Fruit fly (Drosophila melanogaster): Measurements from ENCODE around the gene Lectin-galC1.
A peak's percentile ranks its signal among the peaks of the same experiment; 100 is the strongest.

The Lectin-galC1 gene

DNA sequence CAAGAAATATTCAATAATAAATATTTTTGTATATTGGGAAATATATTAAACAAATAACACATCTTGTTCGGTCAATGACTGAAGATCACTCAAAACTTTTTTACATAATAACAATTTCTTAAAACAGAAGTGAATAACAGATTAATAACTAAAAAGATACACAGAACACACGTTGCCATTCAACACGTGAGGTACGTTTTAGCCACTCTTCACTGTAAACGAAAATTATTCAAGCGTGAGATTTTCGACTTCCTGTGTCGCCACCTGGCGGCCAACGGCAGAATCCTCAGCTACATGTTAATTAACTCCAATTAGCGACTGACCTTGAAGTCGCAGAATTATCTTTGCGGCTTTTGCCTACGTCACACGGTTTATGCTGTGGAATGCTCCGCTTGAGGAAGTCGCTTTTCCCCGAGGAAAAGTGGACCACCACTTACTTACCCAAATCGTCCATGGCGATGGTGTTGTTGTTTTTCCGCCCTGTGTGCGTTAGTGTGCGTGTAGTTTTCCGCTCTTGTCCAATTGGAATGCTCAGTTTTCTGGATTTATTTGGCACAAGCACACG is 8.6 kb downstream of the Lectin-galC1 start (continued):
- TF ChIP-seq grau (tag; optimal IDR thresholded peaks at IDR 0.05) (peak; percentile 97), unpg (GFP tag; optimal IDR thresholded peaks at IDR 0.05) (peak; percentile 78), Hr39 (optimal IDR thresholded peaks at IDR 0.05) (no peak), CG7372 (GFP tag; IDR thresholded peaks at IDR 0.05) (peak; percentile 30; the same call in 1 of the 2 replicates), twi (tag; optimal IDR thresholded peaks at IDR 0.05) (peak; percentile 45), repo (GFP tag; optimal IDR thresholded peaks at IDR 0.05) (peak; percentile 47), corto (GFP tag; optimal IDR thresholded peaks at IDR 0.05) (peak; percentile 11), gce (GFP tag; IDR thresholded peaks at IDR 0.05) (0 out of 3 replicates have a peak, but pooled peaks have one; percentile 30), inv (GFP tag; IDR thresholded peaks at IDR 0.05; ENCODE audit: partially characterized antibody) (no peak), dmrt11E (tag; optimal IDR thresholded peaks at IDR 0.05) (peak; percentile 63), CG13287 (GFP tag; IDR thresholded peaks at IDR 0.05; ENCODE audit: partially characterized antibody) (no peak), zf30C (GFP tag; optimal IDR thresholded peaks at IDR 0.05) (no peak), HLH54F (GFP tag; optimal IDR thresholded peaks at IDR 0.05) (peak; percentile 13), CG17802 (tag; optimal IDR thresholded peaks at IDR 0.05) (peak; percentile 36), Ssrp (tag; optimal IDR thresholded peaks at IDR 0.05) (peak; percentile 70), fd3F (GFP tag; optimal IDR thresholded peaks at IDR 0.05) (peak; percentile 47), otp (GFP tag; IDR thresholded peaks at IDR 0.05) (peak; percentile 94), CG7745 (tag; optimal IDR thresholded peaks at IDR 0.05) (peak; percentile 95), onecut (GFP tag; IDR thresholded peaks at IDR 0.05) (peak; percentile 71), fd102C (GFP tag; optimal IDR thresholded peaks at IDR 0.05) (no peak), CG11695 (GFP tag; IDR thresholded peaks at IDR 0.05) (peak; percentile 54; the same call in 1 of the 3 replicates), CG15601 (tag; optimal IDR thresholded peaks at IDR 0.05) (peak; percentile 18), CG10543 (GFP tag; optimal IDR thresholded peaks at IDR 0.05) (peak; percentile 72), pros (GFP tag; optimal IDR thresholded peaks at IDR 0.05) (peak; percentile 81), CG11560 (tag; IDR thresholded peaks at IDR 0.05) (0 out of 3 replicates have a peak, but pooled peaks have one; percentile 11), gfzf (GFP tag; optimal IDR thresholded peaks at IDR 0.05) (no peak), CG8290 (GFP tag; optimal IDR thresholded peaks at IDR 0.05) (peak; percentile 63), CG8290 (tag; optimal IDR thresholded peaks at IDR 0.05) (peak in 1 of 2 experiments; percentile 66), pzg (GFP tag; optimal IDR thresholded peaks at IDR 0.05) (no peak), ap (GFP tag; IDR thresholded peaks at IDR 0.05) (peak; percentile 46; the same call in 1 of the 2 replicates), oc (tag; optimal IDR thresholded peaks at IDR 0.05) (peak; percentile 33), tin (GFP tag; optimal IDR thresholded peaks at IDR 0.05) (peak; percentile 54), CG42726 (GFP tag; IDR thresholded peaks at IDR 0.05; ENCODE audit: partially characterized antibody) (0 out of 2 replicates have a peak, but pooled peaks have one; percentile 15), CG4360 (GFP tag; IDR thresholded peaks at IDR 0.05) (peak; percentile 80), Mes4 (GFP tag; optimal IDR thresholded peaks at IDR 0.05) (peak; percentile 10), CG7987 (GFP tag; optimal IDR thresholded peaks at IDR 0.05) (no peak), sqz (GFP tag; optimal IDR thresholded peaks at IDR 0.05) (no peak), HLHmδ (GFP tag; optimal IDR thresholded peaks at IDR 0.05) (no peak), CG12071 (GFP tag; optimal IDR thresholded peaks at IDR 0.05) (peak; percentile 43), HmgD (GFP tag; optimal IDR thresholded peaks at IDR 0.05) (peak; percentile 16), H2.0 (GFP tag; IDR thresholded peaks at IDR 0.05) (peak; percentile 71), CG13775 (GFP tag; optimal IDR thresholded peaks at IDR 0.05) (peak; percentile 66), Abd-B (GFP tag; optimal IDR thresholded peaks at IDR 0.05) (peak; percentile 39), Rx (GFP tag; IDR thresholded peaks at IDR 0.05) (peak; percentile 55), vvl (GFP tag; IDR thresholded peaks at IDR 0.05) (peak; percentile 81), CG3065 (GFP tag; optimal IDR thresholded peaks at IDR 0.05) (no peak), mam (GFP tag; optimal IDR thresholded peaks at IDR 0.05) (peak; percentile 59), tx (GFP tag; optimal IDR thresholded peaks at IDR 0.05) (no peak), CG4404 (GFP tag; IDR thresholded peaks at IDR 0.05) (peak; percentile 15; the same call in 1 of the 2 replicates), CG10209 (GFP tag; optimal IDR thresholded peaks at IDR 0.05) (peak; percentile 57)

Measured in whole organism, embryonic.